Fruit fly (Drosophila melanogaster) whole organism, prepupa: Measurements from ENCODE around the gene CG32537.

Source experiments
- Blimp-1 ChIP-seq: fragments of 200-800 bp; sonication (Bioruptor generic); optimal IDR thresholded peaks from 3 replicates; lab custom pipeline; 2017; ENCODE audit warnings: missing biosample characterization, missing genetic modification characterization, mild to moderate bottlenecking, moderate library complexity, missing genetic modification reagents
- CG10669 ChIP-seq: fragments of 200-800 bp; sonication (Bioruptor generic); optimal IDR thresholded peaks from 3 replicates; lab custom pipeline; 2018; ENCODE audit warnings: missing biosample characterization, mild to moderate bottlenecking, missing genetic modification characterization, moderate library complexity
- CG11762 ChIP-seq: fragments of 200-800 bp; sonication (Bioruptor generic); optimal IDR thresholded peaks from 3 replicates; lab custom pipeline; 2016; ENCODE audit warnings: missing biosample characterization, missing genetic modification characterization; ENCODE audit not compliant: insufficient read depth
- CG11902 ChIP-seq: fragments of 200-800 bp; sonication (Bioruptor generic); optimal IDR thresholded peaks from 3 replicates; lab custom pipeline; 2016; ENCODE audit warnings: missing biosample characterization, missing genetic modification characterization
- CG15336 ChIP-seq: fragments of 200-800 bp; sonication (Bioruptor generic); IDR thresholded peaks from 2 replicates; pipeline ENCODE4 v1.3.6; 2022; ENCODE audit warnings: missing biosample characterization, missing genetic modification characterization
- CG34406 ChIP-seq: fragments of 200-800 bp; sonication (Bioruptor generic); optimal IDR thresholded peaks from 3 replicates; lab custom pipeline; 2016; ENCODE audit warnings: missing biosample characterization, missing genetic modification characterization
- CG3919 ChIP-seq: fragments of 200-800 bp; sonication (Bioruptor generic); optimal IDR thresholded peaks from 3 replicates; lab custom pipeline; 2016; ENCODE audit warnings: missing biosample characterization, missing genetic modification characterization
- CG6163 ChIP-seq: fragments of 200-800 bp; sonication (Bioruptor generic); IDR thresholded peaks from 3 replicates; pipeline ENCODE4 v1.3.6; 2022; ENCODE audit warnings: missing biosample characterization, missing genetic modification characterization
- CG6276 ChIP-seq: fragments of 200-800 bp; sonication (Bioruptor generic); optimal IDR thresholded peaks from 2 replicates; lab custom pipeline; 2017; ENCODE audit warnings: missing biosample characterization, mild to moderate bottlenecking, missing genetic modification characterization
- CG6792 ChIP-seq: fragments of 200-800 bp; sonication (Bioruptor generic); optimal IDR thresholded peaks from 3 replicates; lab custom pipeline; 2016; ENCODE audit warnings: missing biosample characterization, missing genetic modification characterization
- CG6808 ChIP-seq: fragments of 200-800 bp; sonication (Bioruptor generic); optimal IDR thresholded peaks from 3 replicates; lab custom pipeline; 2017; ENCODE audit warnings: missing biosample characterization, missing genetic modification characterization, mild to moderate bottlenecking, moderate library complexity, missing genetic modification reagents
- CG7368 ChIP-seq: fragments of 200-800 bp; sonication (Bioruptor generic); optimal IDR thresholded peaks from 3 replicates; lab custom pipeline; 2016; ENCODE audit warnings: missing biosample characterization, missing genetic modification characterization
- CG8119 ChIP-seq: fragments of 200-800 bp; sonication (Bioruptor generic); IDR thresholded peaks from 3 replicates; pipeline ENCODE4 v1.3.6; 2022; ENCODE audit warnings: missing biosample characterization, missing genetic modification characterization
- CG8319 ChIP-seq: fragments of 200-800 bp; sonication (Bioruptor generic); optimal IDR thresholded peaks from 3 replicates; lab custom pipeline; 2016; ENCODE audit warnings: missing biosample characterization, missing genetic modification characterization
- CG8632 ChIP-seq: fragments of 200-800 bp; sonication (Bioruptor generic); optimal IDR thresholded peaks from 3 replicates; lab custom pipeline; 2016; ENCODE audit warnings: missing biosample characterization, missing genetic modification characterization
- CG9139 ChIP-seq: fragments of 200-800 bp; sonication (Bioruptor generic); optimal IDR thresholded peaks from 3 replicates; lab custom pipeline; 2017; ENCODE audit warnings: missing biosample characterization, mild to moderate bottlenecking, missing genetic modification characterization
- Eip75B ChIP-seq: fragments of 200-800 bp; sonication (Bioruptor generic); optimal IDR thresholded peaks from 3 replicates; lab custom pipeline; 2016; ENCODE audit warnings: missing biosample characterization, missing genetic modification characterization
- Eip78C ChIP-seq: fragments of 200-800 bp; sonication (Bioruptor generic); peaks from one replicate; lab custom pipeline; 2016; ENCODE audit warnings: missing biosample characterization, missing genetic modification characterization
- Eip93F ChIP-seq: fragments of 200-800 bp; sonication (Bioruptor generic); optimal IDR thresholded peaks from 2 replicates; lab custom pipeline; 2016; ENCODE audit warnings: missing biosample characterization, mild to moderate bottlenecking, missing genetic modification characterization
- Ets21C ChIP-seq: fragments of 200-800 bp; sonication (Bioruptor generic); optimal IDR thresholded peaks from 3 replicates; lab custom pipeline; 2016; ENCODE audit warnings: missing biosample characterization, missing genetic modification characterization
- Gug ChIP-seq: fragments of 200-800 bp; sonication (Bioruptor generic); IDR thresholded peaks from 2 replicates; pipeline ENCODE4 v1.3.6; 2022; ENCODE audit warnings: missing biosample characterization, missing genetic modification characterization
- Hr38 ChIP-seq: sonication (Bioruptor generic); optimal IDR thresholded peaks from 2 replicates; lab custom pipeline; 2016; ENCODE audit warnings: missing biosample characterization, missing genetic modification characterization
- Hr4 ChIP-seq: fragments of 200-800 bp; sonication (Bioruptor generic); optimal IDR thresholded peaks from 3 replicates; lab custom pipeline; 2016; ENCODE audit warnings: missing biosample characterization, missing genetic modification characterization
- Sox102F ChIP-seq: fragments of 200-800 bp; sonication (Bioruptor generic); optimal IDR thresholded peaks from 2 replicates; lab custom pipeline; 2016; ENCODE audit warnings: missing biosample characterization, mild to moderate bottlenecking, missing genetic modification characterization
- Sox15 ChIP-seq: fragments of 200-800 bp; sonication (Bioruptor generic); optimal IDR thresholded peaks from 3 replicates; lab custom pipeline; 2016; ENCODE audit warnings: missing biosample characterization, missing genetic modification characterization
- dac ChIP-seq: fragments of 200-800 bp; sonication (Bioruptor generic); optimal IDR thresholded peaks from 2 replicates; lab custom pipeline; 2017; ENCODE audit warnings: missing biosample characterization, mild to moderate bottlenecking, missing genetic modification characterization
- dsx ChIP-seq: fragments of 200-800 bp; optimal IDR thresholded peaks from 3 replicates; lab custom pipeline; 2019; ENCODE audit warnings: missing biosample characterization, mild to moderate bottlenecking, missing genetic modification characterization, moderate library complexity; ENCODE audit not compliant: poor library complexity, severe bottlenecking
- eg ChIP-seq: fragments of 200-800 bp; sonication (Bioruptor generic); IDR thresholded peaks from 3 replicates; pipeline ENCODE4 v1.3.6; 2022; ENCODE audit warnings: missing biosample characterization, missing genetic modification characterization
- fd85E ChIP-seq: fragments of 200-800 bp; sonication (Bioruptor generic); optimal IDR thresholded peaks from 3 replicates; lab custom pipeline; 2016; ENCODE audit warnings: missing biosample characterization, missing genetic modification characterization
- fkh ChIP-seq: fragments of 200-800 bp; sonication (Bioruptor generic); optimal IDR thresholded peaks from 3 replicates; lab custom pipeline; 2017; ENCODE audit warnings: missing biosample characterization, mild to moderate bottlenecking, missing genetic modification characterization, moderate library complexity
- lz ChIP-seq: fragments of 200-800 bp; sonication (Bioruptor generic); optimal IDR thresholded peaks from 3 replicates; lab custom pipeline; 2016; ENCODE audit warnings: missing biosample characterization, missing genetic modification characterization
- net ChIP-seq: fragments of 200-800 bp; sonication (Bioruptor generic); optimal IDR thresholded peaks from 3 replicates; lab custom pipeline; 2016; ENCODE audit warnings: missing biosample characterization, missing genetic modification characterization
- pdm3 ChIP-seq: fragments of 200-800 bp; sonication (Bioruptor generic); optimal IDR thresholded peaks from 3 replicates; lab custom pipeline; 2016; ENCODE audit warnings: missing biosample characterization, missing genetic modification characterization
- salr ChIP-seq, 2 experiments: fragments of 200-800 bp; sonication (Bioruptor generic); optimal IDR thresholded peaks; 3 replicates each; lab custom pipeline; 2016 to 2018; ENCODE audit warnings: missing biosample characterization in 2 of 2, missing genetic modification characterization in 2 of 2, mild to moderate bottlenecking in 1 of 2
- spab ChIP-seq: fragments of 200-800 bp; sonication (Bioruptor generic); optimal IDR thresholded peaks from 2 replicates; lab custom pipeline; 2017; ENCODE audit warnings: missing biosample characterization, mild to moderate bottlenecking, missing genetic modification characterization, missing genetic modification reagents
- svp ChIP-seq: fragments of 200-800 bp; sonication (Bioruptor generic); peaks from one replicate; lab custom pipeline; 2016; ENCODE audit warnings: missing biosample characterization, missing genetic modification characterization
- vri ChIP-seq: fragments of 200-800 bp; sonication (Bioruptor generic); optimal IDR thresholded peaks from 3 replicates; lab custom pipeline; 2016; ENCODE audit warnings: missing biosample characterization, mild to moderate bottlenecking, missing genetic modification characterization

CG32537 gene

dm6 chrX:19317058-19317767, 40.9 kb upstream of the CG32537 start (continued):
- TF ChIP-seq Hr4 = no peak
- TF ChIP-seq dac = no peak
- peak; percentile 60 for TF ChIP-seq CG34406 (GFP tag; lab: Kevin White, UChicago)
- no peak for TF ChIP-seq Eip75B (GFP tag; lab: Kevin White, UChicago)
- peak; percentile 78 for TF ChIP-seq CG15336 (GFP tag; lab: Robert Waterston, UW)
- TF ChIP-seq CG11762 (GFP tag; lab: Kevin White, UChicago) = no peak
- TF ChIP-seq CG3919 = peak; percentile 28
- TF ChIP-seq CG9139 = peak; percentile 29
- peak; percentile 70 for TF ChIP-seq CG8119 (GFP tag; lab: Robert Waterston, UW)
- TF ChIP-seq svp (GFP tag; lab: Kevin White, UChicago) = peak; percentile 60
- peak; percentile 35 for TF ChIP-seq spab (GFP tag; lab: Kevin White, UChicago)
- TF ChIP-seq CG6163 (GFP tag; lab: Robert Waterston, UW) = no peak; the same call in 1 of the 3 replicates
- peak; percentile 43 for TF ChIP-seq fkh (GFP tag; lab: Kevin White, UChicago)
- peak; percentile 50 for TF ChIP-seq Gug
- TF ChIP-seq CG6808 (GFP tag; lab: Kevin White, UChicago) = no peak
- TF ChIP-seq CG8319 = peak; percentile 3
- no peak for TF ChIP-seq vri
- TF ChIP-seq Ets21C (GFP tag; lab: Kevin White, UChicago) = no peak
- TF ChIP-seq Sox15 (GFP tag; lab: Kevin White, UChicago) = no peak
- TF ChIP-seq Sox102F (GFP tag; lab: Kevin White, UChicago) = no peak
- peak; percentile 29 for TF ChIP-seq CG6792 (GFP tag; lab: Kevin White, UChicago)
- TF ChIP-seq lz (GFP tag; lab: Kevin White, UChicago) = no peak
- no peak; the same call in 2 of the 3 replicates for TF ChIP-seq eg
- no peak for TF ChIP-seq CG11902
- TF ChIP-seq Hr38 (GFP tag; lab: Kevin White, UChicago) = no peak
- TF ChIP-seq fd85E (GFP tag; lab: Kevin White, UChicago) = no peak
- TF ChIP-seq Blimp-1 (GFP tag; lab: Kevin White, UChicago) = peak; percentile 13

dm6 chrX:19316583-19316982, 40.2 kb upstream of the CG32537 start:
- TF ChIP-seq Blimp-1 (GFP tag; lab: Kevin White, UChicago) (no peak), CG6276 (GFP tag; lab: Kevin White, UChicago) (no peak), CG8632 (GFP tag; lab: Kevin White, UChicago) (no peak), pdm3 (GFP tag; lab: Kevin White, UChicago) (no peak), CG34406 (GFP tag; lab: Kevin White, UChicago) (no peak), vri (peak; percentile 58), net (GFP tag; lab: Kevin White, UChicago) (no peak)

dm6 chrX:19315421-19316260, 39.3 kb upstream of the CG32537 start:
- TF ChIP-seq Eip78C (GFP tag; lab: Kevin White, UChicago) (peak; percentile 71), salr (GFP tag; optimal IDR thresholded peaks at IDR 0.05; lab: Kevin White, UChicago) (no peak), CG10669 (GFP tag; lab: Kevin White, UChicago) (no peak), pdm3 (GFP tag; lab: Kevin White, UChicago) (no peak), dsx (peak; percentile 40), Sox102F (GFP tag; lab: Kevin White, UChicago) (peak; percentile 1), svp (GFP tag; lab: Kevin White, UChicago) (peak; percentile 79), CG8119 (GFP tag; lab: Robert Waterston, UW) (peak; percentile 27; the same call in 1 of the 3 replicates), CG7368 (no peak), Eip93F (no peak)
